Fruit fly (Drosophila melanogaster) whole organism, embryonic: ENCODE measurements around the gene MESR6.

Experiments
- Adf1 ChIP-seq: fragments of 200-800 bp; sonication (Bioruptor generic); IDR thresholded peaks from 2 replicates; pipeline ENCODE4 v1.3.6; 2022; ENCODE audit warnings: missing biosample characterization, missing genetic modification characterization
- CG10209 ChIP-seq: fragments of 200-800 bp; sonication (Bioruptor generic); optimal IDR thresholded peaks from 3 replicates; lab custom pipeline; 2017; ENCODE audit warnings: missing biosample characterization, mild to moderate bottlenecking, missing genetic modification characterization, missing genetic modification reagents
- CG10543 ChIP-seq: fragments of 200-800 bp; sonication (Bioruptor generic); optimal IDR thresholded peaks from 3 replicates; lab custom pipeline; 2017; ENCODE audit warnings: missing biosample characterization, mild to moderate bottlenecking, missing genetic modification characterization, moderate library complexity
- CG12071 ChIP-seq: fragments of 200-800 bp; sonication (Bioruptor generic); optimal IDR thresholded peaks from 3 replicates; lab custom pipeline; 2018; ENCODE audit warnings: missing biosample characterization, mild to moderate bottlenecking, missing genetic modification characterization
- CG12104 ChIP-seq: fragments of 200-800 bp; sonication (Bioruptor generic); optimal IDR thresholded peaks from 3 replicates; lab custom pipeline; 2016; ENCODE audit warnings: missing biosample characterization, missing genetic modification characterization
- CG14860 ChIP-seq: fragments of 200-800 bp; sonication (Bioruptor generic); IDR thresholded peaks from 3 replicates; pipeline ENCODE4 v1.3.6; 2022; ENCODE audit warnings: missing biosample characterization, missing genetic modification characterization; ENCODE audit not compliant: partially characterized antibody
- CG15696 ChIP-seq: fragments of 200-800 bp; sonication (Bioruptor generic); optimal IDR thresholded peaks from 2 replicates; lab custom pipeline; 2019; ENCODE audit warnings: missing biosample characterization, mild to moderate bottlenecking, missing genetic modification characterization, moderate library complexity
- CG3281 ChIP-seq: fragments of 200-800 bp; sonication (Bioruptor generic); optimal IDR thresholded peaks from 3 replicates; lab custom pipeline; 2017; ENCODE audit warnings: missing biosample characterization, mild to moderate bottlenecking, missing genetic modification characterization
- CG6813 ChIP-seq: fragments of 200-800 bp; sonication (Bioruptor generic); optimal IDR thresholded peaks from 2 replicates; lab custom pipeline; 2017; ENCODE audit warnings: missing biosample characterization, missing genetic modification characterization, mild to moderate bottlenecking, moderate library complexity, missing genetic modification reagents
- CG6854 ChIP-seq: fragments of 200-800 bp; sonication (Bioruptor generic); optimal IDR thresholded peaks from 3 replicates; lab custom pipeline; 2017; ENCODE audit warnings: missing biosample characterization, mild to moderate bottlenecking, missing genetic modification characterization
- CG8290 ChIP-seq, 3 experiments: fragments of 200-800 bp; sonication (Bioruptor generic); optimal IDR thresholded peaks; 2 replicates each; lab custom pipeline; 2016 to 2019; ENCODE audit warnings: missing biosample characterization in 3 of 3, missing genetic modification characterization in 3 of 3, mild to moderate bottlenecking in 2 of 3, moderate library complexity in 1 of 3
- CrebB ChIP-seq: fragments of 200-800 bp; sonication (Bioruptor generic); optimal IDR thresholded peaks from 3 replicates; lab custom pipeline; 2018; ENCODE audit warnings: missing biosample characterization, mild to moderate bottlenecking, missing genetic modification characterization
- Doc2 ChIP-seq: fragments of 200-800 bp; sonication (Bioruptor generic); IDR thresholded peaks from 2 replicates; pipeline ENCODE4 v1.3.6; 2022; ENCODE audit warnings: missing biosample characterization, missing genetic modification characterization
- E2f2 ChIP-seq: fragments of 200-800 bp; sonication (Bioruptor generic); IDR thresholded peaks from 2 replicates; pipeline ENCODE4 v1.3.6; 2022; ENCODE audit warnings: missing biosample characterization, missing genetic modification characterization
- Hand ChIP-seq: fragments of 200-800 bp; sonication (Bioruptor generic); optimal IDR thresholded peaks from 2 replicates; lab custom pipeline; 2017; ENCODE audit warnings: mild to moderate bottlenecking, missing biosample characterization, missing genetic modification reagents, missing genetic modification characterization
- Myb ChIP-seq: fragments of 200-800 bp; sonication (Bioruptor generic); optimal IDR thresholded peaks from 2 replicates; lab custom pipeline; 2016; ENCODE audit warnings: missing biosample characterization, missing genetic modification characterization
- NC2α ChIP-seq: fragments of 200-800 bp; sonication (Bioruptor generic); optimal IDR thresholded peaks from 2 replicates; lab custom pipeline; 2016; ENCODE audit warnings: missing biosample characterization, missing genetic modification characterization
- NK7.1 ChIP-seq: fragments of 200-800 bp; sonication (Bioruptor generic); optimal IDR thresholded peaks from 3 replicates; lab custom pipeline; 2016; ENCODE audit warnings: missing biosample characterization, missing genetic modification characterization
- NfI ChIP-seq: fragments of 200-800 bp; sonication (Bioruptor generic); optimal IDR thresholded peaks from 3 replicates; lab custom pipeline; 2018; ENCODE audit warnings: missing biosample characterization, mild to moderate bottlenecking, missing genetic modification characterization, moderate library complexity
- Opbp ChIP-seq: fragments of 200-800 bp; sonication (Bioruptor generic); IDR thresholded peaks from 3 replicates; pipeline ENCODE4 v1.3.6; 2022; ENCODE audit warnings: missing biosample characterization, missing genetic modification characterization; ENCODE audit not compliant: partially characterized antibody
- Rfx ChIP-seq: fragments of 200-800 bp; sonication (Bioruptor generic); IDR thresholded peaks from 2 replicates; pipeline ENCODE4 v1.3.6; 2022; ENCODE audit warnings: missing biosample characterization, missing genetic modification characterization
- Scr ChIP-seq: fragments of 200-800 bp; sonication (Bioruptor generic); IDR thresholded peaks from 2 replicates; pipeline ENCODE4 v1.3.6; 2022; ENCODE audit warnings: missing biosample characterization, missing genetic modification characterization; ENCODE audit not compliant: partially characterized antibody
- Side ChIP-seq: fragments of 200-800 bp; sonication (Bioruptor generic); optimal IDR thresholded peaks from 2 replicates; lab custom pipeline; 2016; ENCODE audit warnings: missing biosample characterization, missing genetic modification characterization
- YL-1 ChIP-seq: fragments of 200-800 bp; sonication (Bioruptor generic); optimal IDR thresholded peaks from 3 replicates; lab custom pipeline; 2017; ENCODE audit warnings: missing biosample characterization, mild to moderate bottlenecking, missing genetic modification characterization
- ac ChIP-seq: fragments of 200-800 bp; sonication (Bioruptor generic); optimal IDR thresholded peaks from 3 replicates; lab custom pipeline; 2017; ENCODE audit warnings: missing biosample characterization, mild to moderate bottlenecking, missing genetic modification characterization
- cad ChIP-seq: fragments of >200 bp; optimal IDR thresholded peaks from 2 replicates; lab custom pipeline; 2017; ENCODE audit warnings: missing biosample characterization, missing genetic modification characterization
- cato ChIP-seq: fragments of 200-800 bp; sonication (Bioruptor generic); optimal IDR thresholded peaks from 2 replicates; lab custom pipeline; 2016; ENCODE audit warnings: missing biosample characterization, missing genetic modification characterization, borderline replicate concordance
- chinmo ChIP-seq: fragments of 200-800 bp; sonication (Bioruptor generic); IDR thresholded peaks from 4 replicates; pipeline ENCODE4 v1.3.6; 2022; ENCODE audit warnings: missing biosample characterization, missing genetic modification characterization; ENCODE audit not compliant: partially characterized antibody
- crc ChIP-seq: fragments of 200-800 bp; sonication (Bioruptor generic); optimal IDR thresholded peaks from 2 replicates; lab custom pipeline; 2016; ENCODE audit warnings: missing biosample characterization, missing genetic modification characterization
- eve ChIP-seq, 2 experiments: fragments of >200 bp; optimal IDR thresholded peaks; 2 replicates each; lab custom pipeline; 2017; ENCODE audit warnings: missing biosample characterization in 2 of 2, missing genetic modification characterization in 2 of 2
- hbn ChIP-seq: fragments of 200-800 bp; sonication (Bioruptor generic); IDR thresholded peaks from 2 replicates; pipeline ENCODE4 v1.3.6; 2022; ENCODE audit warnings: missing biosample characterization, missing genetic modification characterization; ENCODE audit not compliant: partially characterized antibody
- klu ChIP-seq: fragments of 200-800 bp; sonication (Bioruptor generic); IDR thresholded peaks from 2 replicates; pipeline ENCODE4 v1.3.6; 2022; ENCODE audit warnings: missing biosample characterization, missing genetic modification characterization
- kni ChIP-seq: fragments of 200-800 bp; sonication (Bioruptor generic); optimal IDR thresholded peaks from 3 replicates; lab custom pipeline; 2017; ENCODE audit warnings: mild to moderate bottlenecking, missing biosample characterization, missing genetic modification reagents, missing genetic modification characterization
- lola ChIP-seq, 3 experiments: fragments of >200 bp in 2 of 3; fragments of 200-800 bp in 1 of 3; sonication (Bioruptor generic) in 1 of 3; optimal IDR thresholded peaks; 2 replicates each; lab custom pipeline; 2017 to 2019; ENCODE audit warnings: missing biosample characterization in 3 of 3, missing genetic modification characterization in 3 of 3, mild to moderate bottlenecking in 1 of 3, moderate library complexity in 1 of 3
- lov ChIP-seq, 2 experiments: fragments of 200-800 bp in 1 of 2; fragments of >200 bp in 1 of 2; sonication (Bioruptor generic) in 1 of 2; IDR thresholded peaks in 1 of 2; optimal IDR thresholded peaks in 1 of 2; 2 replicates in 1 of 2; 3 replicates in 1 of 2; pipeline versions ENCODE4 v1.3.6 to Lab custom; 2017 to 2022; ENCODE audit warnings: missing biosample characterization in 1 of 2, missing genetic modification characterization in 1 of 2
- mirr ChIP-seq: fragments of 200-800 bp; sonication (Bioruptor generic); optimal IDR thresholded peaks from 3 replicates; lab custom pipeline; 2018; ENCODE audit warnings: missing biosample characterization, mild to moderate bottlenecking, missing genetic modification characterization
- nau ChIP-seq: fragments of 200-800 bp; sonication (Bioruptor generic); optimal IDR thresholded peaks from 3 replicates; lab custom pipeline; 2017; ENCODE audit warnings: missing biosample characterization, mild to moderate bottlenecking, missing genetic modification characterization, missing genetic modification reagents
- nerfin-1 ChIP-seq: fragments of 200-800 bp; sonication (Bioruptor generic); optimal IDR thresholded peaks from 3 replicates; lab custom pipeline; 2019; ENCODE audit warnings: missing biosample characterization, mild to moderate bottlenecking, missing genetic modification characterization, moderate library complexity
- pfk ChIP-seq: fragments of 200-800 bp; sonication (Bioruptor generic); optimal IDR thresholded peaks from 2 replicates; lab custom pipeline; 2018; ENCODE audit warnings: missing biosample characterization, mild to moderate bottlenecking, missing genetic modification characterization, moderate library complexity
- phol ChIP-seq: fragments of 200-800 bp; sonication (Bioruptor generic); optimal IDR thresholded peaks from 3 replicates; lab custom pipeline; 2018; ENCODE audit warnings: missing biosample characterization, mild to moderate bottlenecking, missing genetic modification characterization, moderate library complexity
- pros ChIP-seq: fragments of 200-800 bp; sonication (Bioruptor generic); optimal IDR thresholded peaks from 3 replicates; lab custom pipeline; 2019; ENCODE audit warnings: missing biosample characterization, mild to moderate bottlenecking, missing genetic modification characterization, moderate library complexity
- ranshi ChIP-seq: fragments of 200-800 bp; sonication (Bioruptor generic); IDR thresholded peaks from 2 replicates; pipeline ENCODE4 v1.3.6; 2022; ENCODE audit warnings: missing biosample characterization, missing genetic modification characterization
- ro ChIP-seq: fragments of 200-800 bp; sonication (Bioruptor generic); IDR thresholded peaks from 2 replicates; pipeline ENCODE4 v1.3.6; 2022; ENCODE audit warnings: missing biosample characterization, missing genetic modification characterization
- schlank ChIP-seq: fragments of 200-800 bp; sonication (Bioruptor generic); optimal IDR thresholded peaks from 2 replicates; lab custom pipeline; 2018; ENCODE audit warnings: missing biosample characterization, mild to moderate bottlenecking, missing genetic modification characterization
- sens ChIP-seq: fragments of 200-800 bp; sonication (Bioruptor generic); peaks from one replicate; lab custom pipeline; 2016; ENCODE audit warnings: missing biosample characterization, missing genetic modification characterization
- sqz ChIP-seq: fragments of 200-800 bp; sonication (Bioruptor generic); optimal IDR thresholded peaks from 3 replicates; lab custom pipeline; 2018; ENCODE audit warnings: missing biosample characterization, mild to moderate bottlenecking, missing genetic modification characterization
- stwl ChIP-seq: fragments of 200-800 bp; sonication (Bioruptor generic); optimal IDR thresholded peaks from 3 replicates; lab custom pipeline; 2018; ENCODE audit warnings: missing biosample characterization, mild to moderate bottlenecking, missing genetic modification characterization, moderate library complexity

Gene MESR6

DNA sequence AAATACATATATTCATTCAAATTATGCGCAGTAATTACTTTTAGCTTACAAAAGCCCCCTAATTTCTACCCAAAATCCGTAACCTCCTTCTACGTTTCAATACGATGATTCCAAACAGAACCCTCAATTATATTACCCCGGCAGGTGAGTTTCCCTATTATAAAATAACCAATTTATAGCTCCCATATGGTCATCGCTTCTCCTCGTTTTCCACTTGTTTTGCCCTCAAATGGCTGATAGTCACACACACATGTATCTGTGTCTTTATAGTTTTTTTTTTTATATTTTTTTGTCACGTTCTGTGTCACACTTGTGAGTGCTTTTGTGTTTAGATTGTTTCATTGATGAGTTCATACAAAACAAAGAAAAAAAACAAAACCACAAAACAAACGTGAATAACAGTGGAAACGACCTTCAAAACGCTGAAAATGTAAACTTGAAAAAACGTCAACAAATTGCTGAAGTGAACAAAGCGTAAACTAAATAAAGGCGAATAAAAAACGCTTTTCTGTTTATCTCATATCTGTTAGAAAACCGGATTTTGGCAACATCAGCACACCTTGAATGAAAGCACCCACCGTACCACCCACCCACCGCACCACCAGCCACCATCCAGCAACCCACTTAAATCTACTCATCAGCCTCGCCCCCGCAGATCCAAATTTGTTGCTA is 21.2 kb upstream of the MESR6 start (continued):
- TF ChIP-seq cato (GFP tag; lab: Kevin White, UChicago) = no peak
- no peak for TF ChIP-seq Opbp
- TF ChIP-seq hbn = no peak
- TF ChIP-seq eve (GFP tag; optimal IDR thresholded peaks at IDR 0.05; lab: Kevin White, UChicago) = peak in 1 of 2 experiments; percentile 53
- TF ChIP-seq CG12104 = no peak
- TF ChIP-seq nau = peak; percentile 48
- TF ChIP-seq phol = no peak
- peak; percentile 53 for TF ChIP-seq CG3281 (GFP tag; lab: Kevin White, UChicago)
- TF ChIP-seq Rfx (GFP tag; lab: Robert Waterston, UW) = peak; percentile 64
- peak; percentile 34 for TF ChIP-seq mirr (GFP tag; lab: Kevin White, UChicago)
- TF ChIP-seq lola (GFP tag; optimal IDR thresholded peaks at IDR 0.05; lab: Kevin White, UChicago) = no peak
- TF ChIP-seq ac (GFP tag; lab: Kevin White, UChicago) = no peak
- TF ChIP-seq CG10543 (GFP tag; lab: Kevin White, UChicago) = peak; percentile 69
- TF ChIP-seq CG10209 (GFP tag; lab: Kevin White, UChicago) = peak; percentile 29
- peak; percentile 80 for TF ChIP-seq sqz (GFP tag; lab: Kevin White, UChicago)
- TF ChIP-seq nerfin-1 (tag; lab: Kevin White, UChicago) = no peak
- TF ChIP-seq Side = no peak
- TF ChIP-seq stwl (tag; lab: Kevin White, UChicago) = no peak
- TF ChIP-seq CG14860 (GFP tag; lab: Robert Waterston, UW) = no peak
- no peak for TF ChIP-seq NC2α (GFP tag; lab: Kevin White, UChicago)
- peak; percentile 63 for TF ChIP-seq klu (GFP tag; lab: Robert Waterston, UW)
- TF ChIP-seq pfk (GFP tag; lab: Kevin White, UChicago) = no peak
- TF ChIP-seq lov (optimal IDR thresholded peaks at IDR 0.05; lab: Kevin White, UChicago) = no peak
- TF ChIP-seq lov (GFP tag; IDR thresholded peaks at IDR 0.05; lab: Robert Waterston, UW) = no peak

DNA sequence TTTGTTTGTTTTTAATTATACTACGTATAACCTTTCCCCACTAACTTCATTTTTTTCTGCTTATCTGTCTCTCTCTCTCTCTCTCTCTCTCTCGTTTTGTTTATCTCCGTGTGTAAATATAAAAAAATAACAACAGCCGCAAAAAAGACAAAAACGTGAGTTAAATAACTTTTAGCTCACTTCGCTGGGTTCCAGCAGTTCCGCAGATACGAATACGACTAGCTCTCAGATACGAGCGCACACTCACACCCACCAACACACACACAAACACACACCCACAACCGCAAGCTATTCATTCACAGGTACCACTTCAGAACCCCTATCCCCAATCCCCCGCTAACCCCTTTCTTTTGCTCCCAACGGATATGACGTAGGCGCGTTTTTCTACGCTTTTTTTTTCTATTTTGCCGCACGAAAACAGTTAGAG is 20.3 kb upstream of the MESR6 start:
- TF ChIP-seq ranshi (GFP tag; lab: Robert Waterston, UW) (peak; percentile 46; the same call in 1 of the 2 replicates), CG6813 (peak; percentile 43), CG8290 (GFP tag; optimal IDR thresholded peaks at IDR 0.05; lab: Kevin White, UChicago) (no peak), CG8290 (tag; optimal IDR thresholded peaks at IDR 0.05; lab: Kevin White, UChicago) (peak in 1 of 2 experiments; percentile 27), Doc2 (GFP tag; lab: Robert Waterston, UW) (no peak), pros (GFP tag; lab: Kevin White, UChicago) (peak; percentile 43), NK7.1 (GFP tag; lab: Kevin White, UChicago) (no peak), CG6854 (GFP tag; lab: Kevin White, UChicago) (peak; percentile 31), schlank (peak; percentile 31), CrebB (tag; lab: Kevin White, UChicago) (peak; percentile 35), CG15696 (tag; lab: Kevin White, UChicago) (no peak), YL-1 (GFP tag; lab: Kevin White, UChicago) (no peak), Scr (0 out of 2 replicates have a peak, but pooled peaks have one; percentile 11), sens (GFP tag; lab: Kevin White, UChicago) (no peak), ro (GFP tag; lab: Robert Waterston, UW) (no peak), Rfx (GFP tag; lab: Robert Waterston, UW) (peak; percentile 36; the same call in 1 of the 2 replicates), CG10543 (GFP tag; lab: Kevin White, UChicago) (peak; percentile 80), kni (GFP tag; lab: Kevin White, UChicago) (peak; percentile 74), nerfin-1 (tag; lab: Kevin White, UChicago) (peak; percentile 24), chinmo (GFP tag; lab: Robert Waterston, UW) (0 out of 4 replicates have a peak, but pooled peaks have one; percentile 60), crc (no peak), CG12071 (peak; percentile 18), Myb (no peak), Hand (GFP tag; lab: Kevin White, UChicago) (peak; percentile 8), Adf1 (GFP tag; lab: Robert Waterston, UW) (no peak; the same call in 1 of the 2 replicates), NfI (peak; percentile 41), cad (GFP tag; lab: Kevin White, UChicago) (no peak), E2f2 (no peak)
